Worm (Caenorhabditis elegans) whole organism, L4/young adult: ENCODE results near the gene msp-65.

ENCODE experiments used
- W03F9.2 ChIP-seq: fragments of 150-350 bp; optimal IDR thresholded peaks from 2 replicates; lab custom pipeline; 2014; ENCODE audit warnings: missing biosample characterization, missing genetic modification characterization
- dao-5 ChIP-seq: sonication (generic microtip); optimal IDR thresholded peaks from 2 replicates; lab custom pipeline; 2016; ENCODE audit warnings: missing genotype, missing genetic modification characterization, moderate library complexity, missing compliant biosample characterization
- him-1 ChIP-seq: sonication (generic microtip); optimal IDR thresholded peaks from 2 replicates; lab custom pipeline; 2016; ENCODE audit warnings: missing genotype, missing genetic modification reagents, missing genetic modification characterization, missing compliant biosample characterization

DNA sequence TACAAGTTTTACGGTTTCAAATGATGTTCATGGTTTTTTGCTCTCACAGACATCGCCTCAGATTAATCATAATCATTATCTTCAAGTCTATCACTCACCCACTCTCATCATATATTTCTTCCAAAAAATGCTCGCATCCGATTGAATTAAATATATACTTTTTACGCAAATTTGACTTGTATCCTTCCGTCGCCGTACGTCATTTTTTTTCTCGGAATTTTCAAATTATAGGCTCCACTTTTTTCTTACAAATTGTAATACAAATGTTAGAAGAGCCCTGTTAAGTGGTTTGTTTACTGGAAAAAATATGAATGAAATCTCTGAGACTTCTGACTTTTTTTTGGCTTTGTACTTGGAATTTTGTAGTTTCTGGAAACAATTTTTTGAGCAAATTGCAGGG lies 29.1 kb upstream of the msp-65 start:
- TF ChIP-seq dao-5 (tag; lab: Kevin White, UChicago): no peak
- TF ChIP-seq W03F9.2 (tag; lab: Kevin White, UChicago): no peak
- no peak for TF ChIP-seq him-1
